Worm (Caenorhabditis elegans) whole organism, late embryonic: ENCODE results near the gene F09E10.1.

ENCODE experiments used
- C38D4.7 ChIP-seq: fragments of 200-800 bp; sonication (Bioruptor generic); optimal IDR thresholded peaks from 2 replicates; lab custom pipeline; 2018; ENCODE audit warnings: mild to moderate bottlenecking, missing genetic modification characterization, moderate library complexity, missing compliant biosample characterization
- F13H6.1 ChIP-seq: sonication (generic microtip); optimal IDR thresholded peaks from 2 replicates; lab custom pipeline; 2016; ENCODE audit warnings: missing genetic modification characterization, missing compliant biosample characterization
- K02D7.2 ChIP-seq: sonication (generic microtip); optimal IDR thresholded peaks from 2 replicates; lab custom pipeline; 2017; ENCODE audit warnings: mild to moderate bottlenecking, missing genetic modification characterization, missing compliant biosample characterization
- K09A11.1 ChIP-seq: sonication (generic microtip); optimal IDR thresholded peaks from 2 replicates; lab custom pipeline; 2017; ENCODE audit warnings: antibody characterized with exemption, mild to moderate bottlenecking, missing genetic modification characterization, missing compliant biosample characterization; ENCODE audit not compliant: insufficient read depth
- Y22D7AL.16 ChIP-seq: sonication (generic microtip); optimal IDR thresholded peaks from 2 replicates; lab custom pipeline; 2016; ENCODE audit warnings: missing genetic modification characterization, missing compliant biosample characterization
- ahr-1 ChIP-seq: sonication (generic microtip); optimal IDR thresholded peaks from 2 replicates; lab custom pipeline; 2016; ENCODE audit warnings: missing genetic modification characterization, missing compliant biosample characterization
- ceh-18 ChIP-seq: sonication (generic microtip); optimal IDR thresholded peaks from 2 replicates; lab custom pipeline; 2016; ENCODE audit warnings: missing genetic modification characterization, missing compliant biosample characterization
- ceh-19 ChIP-seq: fragments of 200-800 bp; sonication (Bioruptor generic); optimal IDR thresholded peaks from 2 replicates; lab custom pipeline; 2018; ENCODE audit warnings: mild to moderate bottlenecking, missing genetic modification characterization, missing compliant biosample characterization
- ceh-22 ChIP-seq: sonication (generic microtip); optimal IDR thresholded peaks from 2 replicates; lab custom pipeline; 2017; ENCODE audit warnings: missing biosample characterization, missing genetic modification characterization
- ceh-30 ChIP-seq: fragments of 150-350 bp; optimal IDR thresholded peaks from 2 replicates; lab custom pipeline; 2014; ENCODE audit warnings: missing biosample characterization, missing genetic modification characterization
- ceh-31 ChIP-seq: sonication (generic microtip); optimal IDR thresholded peaks from 2 replicates; lab custom pipeline; 2016; ENCODE audit warnings: missing genetic modification characterization, missing compliant biosample characterization
- ceh-48 ChIP-seq: sonication (generic microtip); optimal IDR thresholded peaks from 2 replicates; lab custom pipeline; 2016; ENCODE audit warnings: missing genetic modification characterization, inconsistent platforms, missing compliant biosample characterization
- ceh-6 ChIP-seq: fragments of 200-800 bp; sonication (Bioruptor generic); optimal IDR thresholded peaks from 2 replicates; lab custom pipeline; 2018; ENCODE audit warnings: mild to moderate bottlenecking, missing genetic modification characterization, missing compliant biosample characterization
- dmd-4 ChIP-seq: sonication (generic microtip); optimal IDR thresholded peaks from 2 replicates; lab custom pipeline; 2016; ENCODE audit warnings: borderline replicate concordance, missing genetic modification characterization, missing compliant biosample characterization
- dve-1 ChIP-seq: sonication (generic microtip); optimal IDR thresholded peaks from 2 replicates; lab custom pipeline; 2017; ENCODE audit warnings: antibody characterized with exemption, mild to moderate bottlenecking, missing genetic modification characterization, missing compliant biosample characterization
- elt-2 ChIP-seq: sonication (generic microtip); optimal IDR thresholded peaks from 2 replicates; lab custom pipeline; 2016; ENCODE audit warnings: missing genetic modification reagents, missing genetic modification characterization, missing compliant biosample characterization
- ets-4 ChIP-seq: sonication (generic microtip); optimal IDR thresholded peaks from 2 replicates; lab custom pipeline; 2016; ENCODE audit warnings: missing genetic modification characterization, missing compliant biosample characterization
- eyg-1 ChIP-seq: sonication (generic microtip); optimal IDR thresholded peaks from 2 replicates; lab custom pipeline; 2016; ENCODE audit warnings: missing genotype, missing genetic modification characterization, missing compliant biosample characterization
- fkh-10 ChIP-seq: fragments of 150-350 bp; optimal IDR thresholded peaks from 2 replicates; lab custom pipeline; 2014; ENCODE audit warnings: missing biosample characterization, missing genetic modification reagents, missing genetic modification characterization
- gmeb-2 ChIP-seq: sonication (generic microtip); optimal IDR thresholded peaks from 2 replicates; lab custom pipeline; 2016; ENCODE audit warnings: missing genetic modification characterization, inconsistent platforms, missing compliant biosample characterization
- hlh-30 ChIP-seq: sonication (generic microtip); optimal IDR thresholded peaks from 2 replicates; lab custom pipeline; 2017; ENCODE audit warnings: antibody characterized with exemption, missing genetic modification characterization, missing compliant biosample characterization; ENCODE audit not compliant: insufficient read depth
- hlh-6 ChIP-seq: sonication (generic microtip); optimal IDR thresholded peaks from 2 replicates; lab custom pipeline; 2016; ENCODE audit warnings: missing genotype, missing genetic modification characterization, missing compliant biosample characterization
- nfya-1 ChIP-seq: sonication (generic microtip); optimal IDR thresholded peaks from 2 replicates; lab custom pipeline; 2017; ENCODE audit warnings: missing genetic modification characterization, mild to moderate bottlenecking, missing compliant biosample characterization, antibody characterized with exemption, moderate library complexity
- nhr-11 ChIP-seq: fragments of 150-350 bp; optimal IDR thresholded peaks from 2 replicates; lab custom pipeline; 2014; ENCODE audit warnings: missing biosample characterization, missing genetic modification characterization
- odd-2 ChIP-seq: sonication (generic microtip); optimal IDR thresholded peaks from 2 replicates; lab custom pipeline; 2017; ENCODE audit warnings: antibody characterized with exemption, mild to moderate bottlenecking, missing genetic modification characterization, missing compliant biosample characterization
- pat-9 ChIP-seq: fragments of 200-800 bp; sonication (Bioruptor generic); optimal IDR thresholded peaks from 2 replicates; lab custom pipeline; 2018; ENCODE audit warnings: mild to moderate bottlenecking, missing genetic modification characterization, moderate library complexity, missing compliant biosample characterization
- pax-1 ChIP-seq: fragments of 150-350 bp; optimal IDR thresholded peaks from 2 replicates; lab custom pipeline; 2014; ENCODE audit warnings: missing biosample characterization, missing genetic modification characterization
- pha-2 ChIP-seq: sonication (generic microtip); optimal IDR thresholded peaks from 2 replicates; lab custom pipeline; 2017; ENCODE audit warnings: mild to moderate bottlenecking, missing genetic modification characterization, missing compliant biosample characterization
- pqm-1 ChIP-seq: sonication (generic microtip); optimal IDR thresholded peaks from 2 replicates; lab custom pipeline; 2016; ENCODE audit warnings: missing genetic modification characterization, missing compliant biosample characterization
- pros-1 ChIP-seq: fragments of 150-350 bp; optimal IDR thresholded peaks from 2 replicates; lab custom pipeline; 2014; ENCODE audit warnings: missing biosample characterization, missing genetic modification reagents, missing genetic modification characterization
- rnt-1 ChIP-seq: sonication (generic microtip); optimal IDR thresholded peaks from 2 replicates; lab custom pipeline; 2016; ENCODE audit warnings: missing genetic modification characterization, missing compliant biosample characterization
- sdc-2 ChIP-seq: sonication (generic microtip); optimal IDR thresholded peaks from 2 replicates; lab custom pipeline; 2016; ENCODE audit warnings: missing genotype, missing genetic modification characterization, missing compliant biosample characterization
- sox-2 ChIP-seq: fragments of 200-800 bp; sonication (Bioruptor generic); IDR thresholded peaks from 2 replicates; pipeline ENCODE4 v1.3.6; 2022; ENCODE audit warnings: missing genetic modification reagents, missing genetic modification characterization, missing compliant biosample characterization
- sox-4 ChIP-seq: sonication (generic microtip); optimal IDR thresholded peaks from 2 replicates; lab custom pipeline; 2017; ENCODE audit warnings: mild to moderate bottlenecking, missing genetic modification characterization, inconsistent platforms, missing compliant biosample characterization
- syd-9 ChIP-seq: sonication (generic microtip); optimal IDR thresholded peaks from 2 replicates; lab custom pipeline; 2016; ENCODE audit warnings: mild to moderate bottlenecking, missing genetic modification characterization, moderate library complexity, missing compliant biosample characterization
- tbx-7 ChIP-seq: sonication (generic microtip); optimal IDR thresholded peaks from 2 replicates; lab custom pipeline; 2016; ENCODE audit warnings: missing genotype, missing genetic modification characterization, missing compliant biosample characterization
- ttx-3 ChIP-seq: sonication (generic microtip); optimal IDR thresholded peaks from 2 replicates; lab custom pipeline; 2016; ENCODE audit warnings: missing genetic modification reagents, missing genetic modification characterization, missing compliant biosample characterization
- unc-42 ChIP-seq: sonication (generic microtip); optimal IDR thresholded peaks from 2 replicates; lab custom pipeline; 2016; ENCODE audit warnings: missing genotype, missing genetic modification characterization, missing compliant biosample characterization

The F09E10.1 gene

ce11 chrX:1504529-1505080 lies 2.0 kb downstream of the F09E10.1 start:
- TF ChIP-seq elt-2 (peak; percentile 10), pqm-1 (tag; lab: Kevin White, UChicago) (peak; percentile 75), gmeb-2 (no peak), hlh-30 (peak; percentile 92), ceh-19 (no peak), ceh-18 (tag; lab: Kevin White, UChicago) (peak; percentile 9), sdc-2 (tag; lab: Kevin White, UChicago) (peak; percentile 15), hlh-6 (peak; percentile 2)

ce11 chrX:1512307-1512706 lies 9.7 kb downstream of the F09E10.1 start:
- no peak for TF ChIP-seq pros-1 (tag; lab: Kevin White, UChicago)
- TF ChIP-seq sdc-2 (tag; lab: Kevin White, UChicago), result peak; percentile 7

ce11 chrX:1513153-1513552 lies 10.6 kb downstream of the F09E10.1 start:
- TF ChIP-seq syd-9 (tag; lab: Kevin White, UChicago), result no peak
- no peak for TF ChIP-seq tbx-7
- no peak for TF ChIP-seq ceh-6
- no peak for TF ChIP-seq ceh-48 (tag; lab: Kevin White, UChicago)
- no peak for TF ChIP-seq unc-42 (tag; lab: Kevin White, UChicago)
- TF ChIP-seq, all 69 proteins: peak for 0

- TF ChIP-seq ahr-1 (tag; lab: Kevin White, UChicago) (no peak), F13H6.1 (tag; lab: Kevin White, UChicago) (no peak), dve-1 (tag; lab: Kevin White, UChicago) (no peak)
- TF ChIP-seq, all 69 proteins: peak for 0
Measured at ce11 chrX:1516574-1516973, 14.0 kb downstream of the F09E10.1 start.

ce11 chrX:1517519-1517918 lies 14.9 kb downstream of the F09E10.1 start:
- TF ChIP-seq fkh-10 (GFP tag; lab: Kevin White, UChicago) (no peak), C38D4.7 (GFP tag; lab: Kevin White, UChicago) (no peak), ceh-31 (tag; lab: Kevin White, UChicago) (no peak), sdc-2 (tag; lab: Kevin White, UChicago) (peak; percentile 45), hlh-6 (peak; percentile 48), K09A11.1 (tag; lab: Kevin White, UChicago) (no peak), ttx-3 (tag; lab: Kevin White, UChicago) (no peak), pros-1 (tag; lab: Kevin White, UChicago) (no peak), pha-2 (tag; lab: Kevin White, UChicago) (peak; percentile 37), sox-4 (tag; lab: Kevin White, UChicago) (no peak), ceh-18 (tag; lab: Kevin White, UChicago) (peak; percentile 2), ceh-48 (tag; lab: Kevin White, UChicago) (no peak), pax-1 (tag; lab: Kevin White, UChicago) (no peak), odd-2 (tag; lab: Kevin White, UChicago) (no peak), gmeb-2 (no peak), pat-9 (no peak)

- TF ChIP-seq sox-2 (GFP tag; lab: Robert Waterston, UW) (no peak), ceh-22 (tag; lab: Kevin White, UChicago) (no peak), pat-9 (no peak)
- TF ChIP-seq, all 69 proteins: peak for 0
Measured at ce11 chrX:1521387-1521786, 18.8 kb downstream of the F09E10.1 start, which contains the start of gene toca-1. Gene toca-1 (minus strand): TSS chrX:1521487.

- TF ChIP-seq fkh-10 (GFP tag; lab: Kevin White, UChicago) (peak; percentile 21), nhr-11 (tag; lab: Kevin White, UChicago) (no peak), sox-2 (GFP tag; lab: Robert Waterston, UW) (no peak), Y22D7AL.16 (no peak), eyg-1 (tag; lab: Kevin White, UChicago) (no peak), K02D7.2 (tag; lab: Kevin White, UChicago) (no peak), dmd-4 (tag; lab: Kevin White, UChicago) (no peak), ceh-18 (tag; lab: Kevin White, UChicago) (peak; percentile 52), hlh-30 (peak; percentile 28), nfya-1 (tag; lab: Kevin White, UChicago) (peak; percentile 30), sox-4 (tag; lab: Kevin White, UChicago) (no peak), ets-4 (no peak), rnt-1 (tag; lab: Kevin White, UChicago) (peak; percentile 32), ceh-31 (tag; lab: Kevin White, UChicago) (peak; percentile 29), ceh-30 (tag; lab: Kevin White, UChicago) (no peak)
Measured at ce11 chrX:1522068-1522467, 19.5 kb downstream of the F09E10.1 start.
